Worm (Caenorhabditis elegans) whole organism, L1 larva: ENCODE measurements around the gene bmk-1.

Source experiments
- F16B12.6 ChIP-seq: fragments of 150-350 bp; optimal IDR thresholded peaks from 2 replicates; lab custom pipeline; 2014; ENCODE audit warnings: missing biosample characterization, missing genetic modification characterization
- irx-1 ChIP-seq: sonication (generic microtip); optimal IDR thresholded peaks from 2 replicates; lab custom pipeline; 2016; ENCODE audit warnings: missing genetic modification characterization, missing compliant biosample characterization
- lir-3 ChIP-seq: sonication (generic microtip); optimal IDR thresholded peaks from 2 replicates; lab custom pipeline; 2016; ENCODE audit warnings: mild to moderate bottlenecking, missing genetic modification characterization, moderate library complexity, missing compliant biosample characterization; ENCODE audit not compliant: poor library complexity
- nhr-11 ChIP-seq: fragments of 150-350 bp; optimal IDR thresholded peaks from 2 replicates; lab custom pipeline; 2014; ENCODE audit warnings: missing biosample characterization, missing genetic modification characterization
- skn-1 ChIP-seq: fragments of 150-350 bp; optimal IDR thresholded peaks from 2 replicates; lab custom pipeline; 2014; ENCODE audit warnings: missing biosample characterization, missing genetic modification characterization
- snu-23 ChIP-seq: sonication (generic microtip); optimal IDR thresholded peaks from 2 replicates; lab custom pipeline; 2016; ENCODE audit warnings: missing genetic modification characterization, missing compliant biosample characterization
- zip-4 ChIP-seq: fragments of 200-800 bp; sonication (Bioruptor generic); optimal IDR thresholded peaks from 2 replicates; lab custom pipeline; 2018; ENCODE audit warnings: mild to moderate bottlenecking, missing genetic modification characterization, moderate library complexity, missing compliant biosample characterization

- no peak for TF ChIP-seq nhr-11 (tag; lab: Kevin White, UChicago)
- TF ChIP-seq snu-23 (GFP tag; lab: Kevin White, UChicago) = no peak
- TF ChIP-seq skn-1 (tag; lab: Kevin White, UChicago) = no peak
- TF ChIP-seq irx-1 (tag; lab: Kevin White, UChicago) = no peak
- TF ChIP-seq lir-3 (tag; lab: Kevin White, UChicago) = no peak
- no peak for TF ChIP-seq zip-4 (GFP tag; lab: Kevin White, UChicago)
- TF ChIP-seq F16B12.6 (tag; lab: Kevin White, UChicago) = no peak
These were observed 51.1 kb downstream of the bmk-1 start for ce11 chrV:14405647-14406046.
